Worm (Caenorhabditis elegans) whole organism, L3 larva: ENCODE data around the gene C37C3.18.
A peak's percentile ranks its signal among the peaks of the same experiment; 100 is the strongest.

Source experiments
- R02D3.7 ChIP-seq: fragments of 150-350 bp; optimal IDR thresholded peaks from 2 replicates; lab custom pipeline; 2014; ENCODE audit warnings: missing biosample characterization, missing genetic modification characterization
- ZK546.5 ChIP-seq: sonication (generic microtip); optimal IDR thresholded peaks from 2 replicates; lab custom pipeline; 2017; ENCODE audit warnings: missing biosample characterization, missing genetic modification characterization
- ama-1 ChIP-seq: fragments of 150-350 bp; optimal IDR thresholded peaks from 2 replicates; lab custom pipeline; 2018
- ceh-16 ChIP-seq: sonication (generic microtip); optimal IDR thresholded peaks from 2 replicates; lab custom pipeline; 2017; ENCODE audit warnings: missing biosample characterization, missing genetic modification characterization
- ceh-28 ChIP-seq: fragments of 150-350 bp; optimal IDR thresholded peaks from 2 replicates; lab custom pipeline; 2014; ENCODE audit warnings: missing biosample characterization, missing genetic modification reagents, missing genetic modification characterization
- ceh-82 ChIP-seq: fragments of 150-350 bp; optimal IDR thresholded peaks from 2 replicates; lab custom pipeline; 2014; ENCODE audit warnings: missing biosample characterization, missing genetic modification characterization
- ceh-9 ChIP-seq: sonication (generic microtip); optimal IDR thresholded peaks from 2 replicates; lab custom pipeline; 2018; ENCODE audit warnings: missing biosample characterization, missing genetic modification characterization
- egl-5 ChIP-seq: fragments of 150-350 bp; optimal IDR thresholded peaks from 2 replicates; lab custom pipeline; 2017; ENCODE audit warnings: missing biosample characterization, missing genetic modification reagents, missing genetic modification characterization, inconsistent platforms
- elt-2 ChIP-seq: sonication (generic microtip); optimal IDR thresholded peaks from 2 replicates; lab custom pipeline; 2016; ENCODE audit warnings: missing genetic modification reagents, mild to moderate bottlenecking, missing genetic modification characterization, missing compliant biosample characterization
- elt-3 ChIP-seq, 3 experiments: fragments of 150-350 bp in 1 of 3; sonication (generic microtip) in 2 of 3; optimal IDR thresholded peaks; 2 replicates in 2 of 3; 4 replicates in 1 of 3; lab custom pipeline; 2014 to 2017; ENCODE audit warnings: missing biosample characterization in 3 of 3, missing genetic modification characterization in 3 of 3
- eor-1 ChIP-seq, 2 experiments: fragments of 150-350 bp; optimal IDR thresholded peaks; 2 replicates each; lab custom pipeline; 2014 to 2018; ENCODE audit warnings: missing biosample characterization in 2 of 2, missing genetic modification characterization in 2 of 2
- fkh-10 ChIP-seq: sonication (generic microtip); optimal IDR thresholded peaks from 2 replicates; lab custom pipeline; 2017; ENCODE audit warnings: missing biosample characterization, missing genetic modification reagents, missing genetic modification characterization
- fos-1 ChIP-seq: fragments of 150-350 bp; optimal IDR thresholded peaks from 2 replicates; lab custom pipeline; 2014; ENCODE audit warnings: missing biosample characterization, missing genetic modification characterization
- lin-15B ChIP-seq: fragments of 150-350 bp; optimal IDR thresholded peaks from 2 replicates; lab custom pipeline; 2014; ENCODE audit warnings: missing biosample characterization, missing genetic modification characterization
- lsy-12 ChIP-seq: sonication (generic microtip); optimal IDR thresholded peaks from 2 replicates; lab custom pipeline; 2016; ENCODE audit warnings: mild to moderate bottlenecking, missing genetic modification characterization, missing compliant biosample characterization
- mml-1 ChIP-seq: fragments of 150-350 bp; sonication (generic microtip); optimal IDR thresholded peaks from 3 replicates; lab custom pipeline; 2014; ENCODE audit warnings: missing biosample characterization, missing genetic modification characterization
- nfya-1 ChIP-seq: sonication (generic microtip); optimal IDR thresholded peaks from 2 replicates; lab custom pipeline; 2017; ENCODE audit warnings: missing genetic modification characterization, mild to moderate bottlenecking, missing compliant biosample characterization, antibody characterized with exemption, moderate library complexity; ENCODE audit not compliant: insufficient read depth
- nhr-11 ChIP-seq: fragments of 150-350 bp; optimal IDR thresholded peaks from 2 replicates; lab custom pipeline; 2014; ENCODE audit warnings: missing biosample characterization, missing genetic modification characterization
- nhr-23 ChIP-seq: fragments of 150-350 bp; optimal IDR thresholded peaks from 2 replicates; lab custom pipeline; 2014; ENCODE audit warnings: missing biosample characterization, missing genetic modification reagents, missing genetic modification characterization
- nhr-237 ChIP-seq: fragments of 150-350 bp; optimal IDR thresholded peaks from 2 replicates; lab custom pipeline; 2014; ENCODE audit warnings: missing biosample characterization, missing genetic modification characterization
- nhr-43 ChIP-seq: sonication (generic microtip); optimal IDR thresholded peaks from 2 replicates; lab custom pipeline; 2016; ENCODE audit warnings: mild to moderate bottlenecking, missing genetic modification characterization, missing compliant biosample characterization; ENCODE audit not compliant: poor library complexity, severe bottlenecking
- nhr-67 ChIP-seq: fragments of 150-350 bp; optimal IDR thresholded peaks from 2 replicates; lab custom pipeline; 2014; ENCODE audit warnings: missing biosample characterization, missing genetic modification characterization
- nhr-76 ChIP-seq: fragments of 150-350 bp; sonication (generic microtip); optimal IDR thresholded peaks from 5 replicates; lab custom pipeline; 2014; ENCODE audit warnings: missing biosample characterization, missing genetic modification characterization
- pha-4 ChIP-seq: fragments of 150-350 bp; optimal IDR thresholded peaks from 2 replicates; lab custom pipeline; 2014; ENCODE audit warnings: missing biosample characterization, missing genetic modification reagents, missing genetic modification characterization
- pqm-1 ChIP-seq: fragments of 150-350 bp; optimal IDR thresholded peaks from 2 replicates; lab custom pipeline; 2017; ENCODE audit warnings: missing biosample characterization, missing genetic modification characterization, inconsistent platforms
- sea-2 ChIP-seq: fragments of 150-350 bp; sonication (generic microtip); optimal IDR thresholded peaks from 4 replicates; lab custom pipeline; 2014; ENCODE audit warnings: missing biosample characterization, missing genetic modification reagents, missing genetic modification characterization
- tbx-2 ChIP-seq: sonication (generic microtip); optimal IDR thresholded peaks from 2 replicates; lab custom pipeline; 2016; ENCODE audit warnings: mild to moderate bottlenecking, missing genetic modification characterization, missing compliant biosample characterization
- unc-39 ChIP-seq: sonication (generic microtip); optimal IDR thresholded peaks from 4 replicates; lab custom pipeline; 2017; ENCODE audit warnings: missing biosample characterization, missing genetic modification characterization
- unc-62 ChIP-seq: fragments of 150-350 bp; sonication (generic microtip); optimal IDR thresholded peaks from 4 replicates; lab custom pipeline; 2014; ENCODE audit warnings: missing biosample characterization, missing genetic modification reagents, missing genetic modification characterization

Gene C37C3.18

ce11 chrV:7825836-7826235 is 29.0 kb upstream of the C37C3.18 start:
- TF ChIP-seq ceh-82: no peak
- TF ChIP-seq unc-39 (tag; lab: Kevin White, UChicago): no peak
- TF ChIP-seq fkh-10 (GFP tag; lab: Kevin White, UChicago): no peak
- no peak for TF ChIP-seq fos-1 (tag; lab: Kevin White, UChicago)

- TF ChIP-seq ama-1 (no peak), pha-4 (no peak), ZK546.5 (no peak), nhr-237 (tag; lab: Kevin White, UChicago) (no peak), fos-1 (tag; lab: Kevin White, UChicago) (no peak), sea-2 (GFP tag; lab: Kevin White, UChicago) (no peak)
These were observed 28.4 kb upstream of the C37C3.18 start for ce11 chrV:7826362-7826761.

ce11 chrV:7826917-7827316 is 27.9 kb upstream of the C37C3.18 start, which contains the start of gene mig-6:
Gene mig-6 (plus strand): TSS chrV:7827217.
- TF ChIP-seq elt-2 (tag; lab: Kevin White, UChicago) (no peak), ceh-16 (tag; lab: Kevin White, UChicago) (no peak), eor-1 (tag; optimal IDR thresholded peaks at IDR 0.05; lab: Kevin White, UChicago) (no peak), nhr-11 (tag; lab: Kevin White, UChicago) (no peak), egl-5 (tag; lab: Kevin White, UChicago) (no peak)
- TF ChIP-seq, all 47 proteins: peak for 0

ce11 chrV:7830952-7831351 is 23.8 kb upstream of the C37C3.18 start:
- no peak for TF ChIP-seq mml-1 (tag; lab: Kevin White, UChicago)
- no peak for TF ChIP-seq eor-1 (tag; optimal IDR thresholded peaks at IDR 0.05; lab: Kevin White, UChicago)
- no peak for TF ChIP-seq fos-1 (tag; lab: Kevin White, UChicago)
- no peak for TF ChIP-seq ama-1
- TF ChIP-seq nhr-76: no peak
- no peak for TF ChIP-seq tbx-2 (tag; lab: Kevin White, UChicago)

ce11 chrV:7836911-7837310 is 17.9 kb upstream of the C37C3.18 start, which contains the start of gene txt-5:
Gene txt-5 (minus strand): TSS chrV:7837134.
- TF ChIP-seq nhr-23 (tag; lab: Kevin White, UChicago) (peak; percentile 71), elt-3 (tag; optimal IDR thresholded peaks at IDR 0.05; lab: Kevin White, UChicago) (peak in 2 of 3 experiments; percentile 29 to 50), ceh-28 (no peak), unc-62 (GFP tag; lab: Kevin White, UChicago) (no peak), nhr-237 (tag; lab: Kevin White, UChicago) (no peak)

ce11 chrV:7837809-7838208 is 17.0 kb upstream of the C37C3.18 start, which contains the start of gene ttr-33:
Gene ttr-33 (minus strand): TSS chrV:7837909.
- TF ChIP-seq pha-4 (peak; percentile 50), lin-15B (no peak), ceh-9 (tag; lab: Kevin White, UChicago) (no peak)

- TF ChIP-seq egl-5 (tag; lab: Kevin White, UChicago): no peak
- no peak for TF ChIP-seq lsy-12
- TF ChIP-seq nhr-76: no peak
- TF ChIP-seq nhr-23 (tag; lab: Kevin White, UChicago): no peak
- no peak for TF ChIP-seq nhr-67 (tag; lab: Kevin White, UChicago)
- peak; percentile 78 for TF ChIP-seq pha-4
These were observed 15.3 kb upstream of the C37C3.18 start, which contains the start of gene C37C3.12 for ce11 chrV:7839485-7839884. Gene C37C3.12 (minus strand): TSS chrV:7839585.

ce11 chrV:7842228-7842627 is 12.6 kb upstream of the C37C3.18 start, which contains the start of gene grd-8:
Gene grd-8 (plus strand): TSS chrV:7842528.
- TF ChIP-seq elt-2 (tag; lab: Kevin White, UChicago) (no peak), ceh-82 (no peak), egl-5 (tag; lab: Kevin White, UChicago) (no peak), pha-4 (no peak), R02D3.7 (no peak), nhr-23 (tag; lab: Kevin White, UChicago) (no peak), pqm-1 (tag; lab: Kevin White, UChicago) (no peak), nfya-1 (tag; lab: Kevin White, UChicago) (no peak), fkh-10 (GFP tag; lab: Kevin White, UChicago) (no peak), lin-15B (no peak), mml-1 (tag; lab: Kevin White, UChicago) (no peak), ama-1 (no peak), nhr-11 (tag; lab: Kevin White, UChicago) (no peak), nhr-43 (no peak)
